Fruit fly (Drosophila melanogaster) whole organism, embryonic: ENCODE measurements around the gene Tpst.

Experiments used
- Antp ChIP-seq: fragments of 200-800 bp; sonication (Bioruptor generic); optimal IDR thresholded peaks from 3 replicates; lab custom pipeline; 2016; ENCODE audit warnings: missing biosample characterization, missing genetic modification characterization
- CG11695 ChIP-seq: fragments of 200-800 bp; sonication (Bioruptor generic); IDR thresholded peaks from 3 replicates; pipeline ENCODE4 v1.3.6; 2022; ENCODE audit warnings: missing biosample characterization, missing genetic modification characterization
- CG12659 ChIP-seq: fragments of 200-800 bp; sonication (Bioruptor generic); optimal IDR thresholded peaks from 3 replicates; lab custom pipeline; 2017; ENCODE audit warnings: mild to moderate bottlenecking, missing biosample characterization, missing genetic modification reagents, missing genetic modification characterization
- CG13894 ChIP-seq: fragments of 200-800 bp; sonication (Bioruptor generic); optimal IDR thresholded peaks from 3 replicates; lab custom pipeline; 2018; ENCODE audit warnings: missing biosample characterization, mild to moderate bottlenecking, missing genetic modification characterization, moderate library complexity
- CG14050 ChIP-seq: fragments of 200-800 bp; sonication (Bioruptor generic); IDR thresholded peaks from 3 replicates; pipeline ENCODE4 v1.3.6; 2022; ENCODE audit warnings: missing biosample characterization, missing genetic modification characterization
- CG1792 ChIP-seq: fragments of 200-800 bp; sonication (Bioruptor generic); optimal IDR thresholded peaks from 2 replicates; lab custom pipeline; 2016; ENCODE audit warnings: missing biosample characterization, missing genetic modification characterization
- CG18011 ChIP-seq: fragments of 200-800 bp; sonication (Bioruptor generic); optimal IDR thresholded peaks from 2 replicates; lab custom pipeline; 2017; ENCODE audit warnings: missing biosample characterization, missing genetic modification characterization, mild to moderate bottlenecking, moderate library complexity, missing genotype
- CG2889 ChIP-seq: fragments of 200-800 bp; sonication (Bioruptor generic); IDR thresholded peaks from 3 replicates; pipeline ENCODE4 v1.3.6; 2022; ENCODE audit warnings: missing biosample characterization, missing genetic modification characterization
- CG31224 ChIP-seq: fragments of 200-800 bp; sonication (Bioruptor generic); IDR thresholded peaks from 2 replicates; pipeline ENCODE4 v1.3.6; 2022; ENCODE audit warnings: missing biosample characterization, missing genetic modification characterization
- CG31365 ChIP-seq: fragments of 200-800 bp; sonication (Bioruptor generic); optimal IDR thresholded peaks from 2 replicates; lab custom pipeline; 2018; ENCODE audit warnings: missing biosample characterization, mild to moderate bottlenecking, missing genetic modification characterization
- CG3281 ChIP-seq: fragments of 200-800 bp; sonication (Bioruptor generic); optimal IDR thresholded peaks from 3 replicates; lab custom pipeline; 2017; ENCODE audit warnings: missing biosample characterization, mild to moderate bottlenecking, missing genetic modification characterization
- CG43689 ChIP-seq: fragments of 200-800 bp; sonication (Bioruptor generic); IDR thresholded peaks from 2 replicates; pipeline ENCODE4 v1.3.6; 2022; ENCODE audit warnings: missing biosample characterization, missing genetic modification characterization
- CG6813 ChIP-seq: fragments of 200-800 bp; sonication (Bioruptor generic); optimal IDR thresholded peaks from 2 replicates; lab custom pipeline; 2017; ENCODE audit warnings: missing biosample characterization, missing genetic modification characterization, mild to moderate bottlenecking, moderate library complexity, missing genetic modification reagents
- CG7745 ChIP-seq: fragments of 200-800 bp; sonication (Bioruptor generic); optimal IDR thresholded peaks from 2 replicates; lab custom pipeline; 2018; ENCODE audit warnings: missing biosample characterization, mild to moderate bottlenecking, missing genetic modification characterization, moderate library complexity
- CG7928 ChIP-seq: fragments of 200-800 bp; sonication (Bioruptor generic); optimal IDR thresholded peaks from 2 replicates; lab custom pipeline; 2017; ENCODE audit warnings: missing biosample characterization, mild to moderate bottlenecking, missing genetic modification characterization
- CG7963 ChIP-seq: fragments of 200-800 bp; sonication (Bioruptor generic); IDR thresholded peaks from 3 replicates; pipeline ENCODE4 v1.3.6; 2022; ENCODE audit warnings: missing biosample characterization, missing genetic modification characterization; ENCODE audit not compliant: partially characterized antibody
- CG8281 ChIP-seq: fragments of 200-800 bp; sonication (Bioruptor generic); optimal IDR thresholded peaks from 2 replicates; lab custom pipeline; 2018; ENCODE audit warnings: missing biosample characterization, mild to moderate bottlenecking, missing genetic modification characterization, moderate library complexity
- CG8290 ChIP-seq, 3 experiments: fragments of 200-800 bp; sonication (Bioruptor generic); optimal IDR thresholded peaks; 2 replicates each; lab custom pipeline; 2016 to 2019; ENCODE audit warnings: missing biosample characterization in 3 of 3, missing genetic modification characterization in 3 of 3, mild to moderate bottlenecking in 2 of 3, moderate library complexity in 1 of 3
- CG9876 ChIP-seq: fragments of 200-800 bp; sonication (Bioruptor generic); optimal IDR thresholded peaks from 2 replicates; lab custom pipeline; 2016; ENCODE audit warnings: missing biosample characterization, missing genetic modification characterization
- Chrac-16 ChIP-seq: fragments of 200-800 bp; sonication (Bioruptor generic); optimal IDR thresholded peaks from 3 replicates; lab custom pipeline; 2016; ENCODE audit warnings: missing biosample characterization, missing genetic modification characterization
- Gsc ChIP-seq: fragments of 200-800 bp; sonication (Bioruptor generic); IDR thresholded peaks from 2 replicates; pipeline ENCODE4 v1.3.6; 2022; ENCODE audit warnings: missing biosample characterization, missing genetic modification characterization
- Hand ChIP-seq: fragments of 200-800 bp; sonication (Bioruptor generic); optimal IDR thresholded peaks from 2 replicates; lab custom pipeline; 2017; ENCODE audit warnings: mild to moderate bottlenecking, missing biosample characterization, missing genetic modification reagents, missing genetic modification characterization
- Hsf ChIP-seq: fragments of 200-800 bp; sonication (Bioruptor generic); optimal IDR thresholded peaks from 3 replicates; lab custom pipeline; 2016; ENCODE audit warnings: missing biosample characterization, missing genetic modification characterization
- MESR4 ChIP-seq: fragments of 200-800 bp; sonication (Bioruptor generic); optimal IDR thresholded peaks from 2 replicates; lab custom pipeline; 2018; ENCODE audit warnings: missing biosample characterization, mild to moderate bottlenecking, missing genetic modification characterization, moderate library complexity
- NFAT ChIP-seq: fragments of 200-800 bp; sonication (Bioruptor generic); IDR thresholded peaks from 2 replicates; pipeline ENCODE4 v1.3.6; 2022; ENCODE audit warnings: missing biosample characterization, missing genetic modification characterization
- Sry-δ ChIP-seq: fragments of 200-800 bp; sonication (Bioruptor generic); optimal IDR thresholded peaks from 2 replicates; lab custom pipeline; 2016; ENCODE audit warnings: missing biosample characterization, missing genetic modification characterization
- Stat92E ChIP-seq, 3 experiments: fragments of >200 bp in 2 of 3; fragments of 200-800 bp in 1 of 3; sonication (Bioruptor generic) in 1 of 3; optimal IDR thresholded peaks; 2 replicates each; lab custom pipeline; 2017 to 2019; ENCODE audit warnings: missing biosample characterization in 3 of 3, missing genetic modification characterization in 3 of 3, mild to moderate bottlenecking in 1 of 3, moderate library complexity in 1 of 3
- al ChIP-seq: fragments of 200-800 bp; sonication (Bioruptor generic); IDR thresholded peaks from 2 replicates; pipeline ENCODE4 v1.3.6; 2022; ENCODE audit warnings: missing biosample characterization, missing genetic modification characterization
- btn ChIP-seq: fragments of 200-800 bp; sonication (Bioruptor generic); optimal IDR thresholded peaks from 2 replicates; lab custom pipeline; 2016; ENCODE audit warnings: missing biosample characterization, missing genetic modification characterization
- cato ChIP-seq: fragments of 200-800 bp; sonication (Bioruptor generic); optimal IDR thresholded peaks from 2 replicates; lab custom pipeline; 2016; ENCODE audit warnings: missing biosample characterization, missing genetic modification characterization, borderline replicate concordance
- disco-r ChIP-seq: fragments of 200-800 bp; sonication (Bioruptor generic); optimal IDR thresholded peaks from 2 replicates; lab custom pipeline; 2016; ENCODE audit warnings: missing biosample characterization, missing genetic modification characterization
- dm ChIP-seq: fragments of 200-800 bp; sonication (Bioruptor generic); optimal IDR thresholded peaks from 3 replicates; lab custom pipeline; 2016; ENCODE audit warnings: missing biosample characterization, missing genetic modification characterization
- gcm ChIP-seq: fragments of 200-800 bp; sonication (Bioruptor generic); optimal IDR thresholded peaks from 2 replicates; lab custom pipeline; 2019; ENCODE audit warnings: missing biosample characterization, mild to moderate bottlenecking, missing genetic modification characterization, moderate library complexity
- gfzf ChIP-seq: fragments of 200-800 bp; sonication (Bioruptor generic); optimal IDR thresholded peaks from 2 replicates; lab custom pipeline; 2016; ENCODE audit warnings: missing biosample characterization, mild to moderate bottlenecking, missing genetic modification characterization, moderate library complexity
- gro ChIP-seq: fragments of 200-800 bp; sonication (Bioruptor generic); optimal IDR thresholded peaks from 2 replicates; lab custom pipeline; 2016; ENCODE audit warnings: missing biosample characterization, missing genetic modification characterization
- jumu ChIP-seq: fragments of 200-800 bp; sonication (Bioruptor generic); optimal IDR thresholded peaks from 3 replicates; lab custom pipeline; 2016; ENCODE audit warnings: missing biosample characterization, missing genetic modification characterization
- kni ChIP-seq: fragments of 200-800 bp; sonication (Bioruptor generic); optimal IDR thresholded peaks from 3 replicates; lab custom pipeline; 2017; ENCODE audit warnings: mild to moderate bottlenecking, missing biosample characterization, missing genetic modification reagents, missing genetic modification characterization
- lbe ChIP-seq: fragments of 200-800 bp; sonication (Bioruptor generic); optimal IDR thresholded peaks from 2 replicates; lab custom pipeline; 2016; ENCODE audit warnings: missing biosample characterization, mild to moderate bottlenecking, missing genetic modification characterization
- onecut ChIP-seq: fragments of 200-800 bp; sonication (Bioruptor generic); IDR thresholded peaks from 2 replicates; pipeline ENCODE4 v1.3.6; 2022; ENCODE audit warnings: missing biosample characterization, missing genetic modification characterization
- pb ChIP-seq: fragments of 200-800 bp; sonication (Bioruptor generic); optimal IDR thresholded peaks from 3 replicates; lab custom pipeline; 2016; ENCODE audit warnings: missing biosample characterization, missing genetic modification characterization
- pzg ChIP-seq: fragments of 200-800 bp; sonication (Bioruptor generic); optimal IDR thresholded peaks from 3 replicates; lab custom pipeline; 2018; ENCODE audit warnings: missing biosample characterization, mild to moderate bottlenecking, missing genetic modification characterization, moderate library complexity
- sisA ChIP-seq: fragments of 200-800 bp; sonication (Bioruptor generic); IDR thresholded peaks from 2 replicates; pipeline ENCODE4 v1.3.6; 2022; ENCODE audit warnings: missing biosample characterization, missing genetic modification characterization
- tgo ChIP-seq: fragments of 200-800 bp; sonication (Bioruptor generic); IDR thresholded peaks from 3 replicates; pipeline ENCODE4 v1.3.6; 2022; ENCODE audit warnings: missing biosample characterization, missing genetic modification characterization
- tio ChIP-seq: fragments of 200-800 bp; sonication (Bioruptor generic); optimal IDR thresholded peaks from 2 replicates; lab custom pipeline; 2017; ENCODE audit warnings: missing biosample characterization, missing genetic modification characterization, inconsistent platforms
- trem ChIP-seq: fragments of 200-800 bp; optimal IDR thresholded peaks from 3 replicates; lab custom pipeline; 2019; ENCODE audit warnings: missing biosample characterization, mild to moderate bottlenecking, missing genetic modification characterization, moderate library complexity
- trh ChIP-seq: fragments of 200-800 bp; sonication (Bioruptor generic); optimal IDR thresholded peaks from 2 replicates; lab custom pipeline; 2016; ENCODE audit warnings: missing biosample characterization, missing genetic modification characterization
- vfl ChIP-seq: fragments of 200-800 bp; sonication (Bioruptor generic); optimal IDR thresholded peaks from 2 replicates; lab custom pipeline; 2016; ENCODE audit warnings: missing biosample characterization, missing genetic modification characterization
- wek ChIP-seq: fragments of 200-800 bp; sonication (Bioruptor generic); optimal IDR thresholded peaks from 3 replicates; lab custom pipeline; 2018; ENCODE audit warnings: missing biosample characterization, mild to moderate bottlenecking, missing genetic modification characterization, moderate library complexity
- yki ChIP-seq: fragments of >200 bp; optimal IDR thresholded peaks from 3 replicates; lab custom pipeline; 2018
- z ChIP-seq: fragments of 200-800 bp; sonication (Bioruptor generic); IDR thresholded peaks from 3 replicates; pipeline ENCODE4 v1.3.6; 2022; ENCODE audit warnings: missing biosample characterization, missing genetic modification characterization

The Tpst gene

DNA sequence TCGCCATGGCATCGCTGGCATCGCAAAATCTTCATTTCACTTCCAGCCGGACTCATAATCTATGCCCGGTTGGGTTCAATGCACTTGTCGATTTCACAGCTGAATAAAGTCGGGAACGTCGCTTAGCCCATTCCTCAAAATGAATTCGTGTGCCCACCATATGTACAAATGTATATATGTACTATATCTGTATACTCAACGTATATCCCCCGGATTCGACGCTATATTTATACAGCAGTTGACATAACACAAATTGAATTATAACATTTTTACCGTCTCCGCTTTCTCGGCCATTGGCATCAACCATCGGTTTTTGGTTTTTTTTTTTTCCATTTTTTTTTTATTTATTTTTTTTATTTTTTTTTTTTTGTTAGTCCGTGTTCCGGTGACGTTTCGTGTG is 6.6 kb downstream of the Tpst start (continued):
- TF ChIP-seq CG7928 (GFP tag; lab: Kevin White, UChicago) (no peak), disco-r (GFP tag; lab: Kevin White, UChicago) (no peak), lbe (GFP tag; lab: Kevin White, UChicago) (peak; percentile 50), wek (peak; percentile 30), tgo (no peak), CG7745 (tag; lab: Kevin White, UChicago) (no peak), gfzf (no peak), CG9876 (GFP tag; lab: Kevin White, UChicago) (no peak), al (GFP tag; lab: Robert Waterston, UW) (no peak), yki (no peak), Hsf (no peak), sisA (GFP tag; lab: Robert Waterston, UW) (no peak)

DNA sequence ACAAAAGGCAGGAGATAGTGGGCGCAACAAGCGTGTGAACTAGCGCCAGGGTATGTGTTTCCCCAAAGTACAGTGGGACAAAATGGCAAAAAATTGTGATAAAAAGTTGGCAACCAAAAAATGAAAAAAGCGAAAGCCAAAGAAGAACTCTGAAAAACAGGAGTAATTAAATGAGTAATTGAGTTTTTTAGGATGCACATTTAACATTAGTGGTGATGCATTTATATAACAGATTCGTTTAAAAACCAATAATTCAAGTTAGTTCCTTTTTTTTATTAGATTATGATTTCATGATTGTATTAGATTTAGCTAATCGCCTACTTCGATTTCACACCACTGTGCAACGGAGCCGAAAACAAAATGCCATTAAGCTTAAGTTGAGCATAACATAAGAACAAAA is 8.8 kb downstream of the Tpst start:
- TF ChIP-seq z (GFP tag; lab: Robert Waterston, UW) (no peak), CG1792 (no peak), jumu (GFP tag; lab: Kevin White, UChicago) (peak; percentile 45), CG6813 (GFP tag; lab: Kevin White, UChicago) (no peak), trem (tag; lab: Kevin White, UChicago) (peak; percentile 23), pb (peak; percentile 26), CG43689 (GFP tag; lab: Robert Waterston, UW) (no peak), CG13894 (peak; percentile 1), NFAT (no peak), gcm (GFP tag; lab: Kevin White, UChicago) (peak; percentile 37), CG14050 (GFP tag; lab: Robert Waterston, UW) (no peak), CG8281 (tag; lab: Kevin White, UChicago) (no peak), tio (GFP tag; lab: Kevin White, UChicago) (peak; percentile 60), CG31224 (0 out of 2 replicates have a peak, but pooled peaks have one; percentile 15), Antp (peak; percentile 35), Gsc (GFP tag; lab: Robert Waterston, UW) (no peak), CG18011 (GFP tag; lab: Kevin White, UChicago) (no peak), Hand (peak; percentile 21), kni (no peak), gro (GFP tag; lab: Kevin White, UChicago) (no peak), CG11695 (GFP tag; lab: Robert Waterston, UW) (peak; percentile 68; the same call in 2 of the 3 replicates), vfl (GFP tag; lab: Kevin White, UChicago) (no peak), CG8290 (GFP tag; optimal IDR thresholded peaks at IDR 0.05; lab: Kevin White, UChicago) (no peak), CG8290 (tag; optimal IDR thresholded peaks at IDR 0.05; lab: Kevin White, UChicago) (no peak), MESR4 (GFP tag; lab: Kevin White, UChicago) (no peak), cato (GFP tag; lab: Kevin White, UChicago) (no peak), CG7963 (GFP tag; lab: Robert Waterston, UW) (no peak), trh (GFP tag; lab: Kevin White, UChicago) (no peak), dm (GFP tag; lab: Kevin White, UChicago) (no peak), CG2889 (GFP tag; lab: Robert Waterston, UW) (0 out of 3 replicates have a peak, but pooled peaks have one; percentile 9), Sry-δ (GFP tag; lab: Kevin White, UChicago) (peak; percentile 6), CG12659 (peak; percentile 18), btn (no peak), CG9876 (GFP tag; lab: Kevin White, UChicago) (peak; percentile 4), onecut (GFP tag; lab: Robert Waterston, UW) (peak; percentile 20; the same call in 1 of the 2 replicates), Chrac-16 (GFP tag; lab: Kevin White, UChicago) (peak; percentile 33), CG31365 (tag; lab: Kevin White, UChicago) (no peak), pzg (GFP tag; lab: Kevin White, UChicago) (no peak), CG3281 (GFP tag; lab: Kevin White, UChicago) (peak; percentile 58), Stat92E (GFP tag; optimal IDR thresholded peaks at IDR 0.05; lab: Kevin White, UChicago) (no peak)
